Fruit fly (Drosophila melanogaster) S2 (cell line): ENCODE data around the gene Fcp3C.

Experiments
- CG8478 ChIP-seq: fragments of >200 bp; optimal IDR thresholded peaks from 2 replicates; lab custom pipeline; 2018
- CTCF ChIP-seq, 2 experiments: fragments of >200 bp; optimal IDR thresholded peaks; 2 replicates each; lab custom pipeline; 2018

DNA sequence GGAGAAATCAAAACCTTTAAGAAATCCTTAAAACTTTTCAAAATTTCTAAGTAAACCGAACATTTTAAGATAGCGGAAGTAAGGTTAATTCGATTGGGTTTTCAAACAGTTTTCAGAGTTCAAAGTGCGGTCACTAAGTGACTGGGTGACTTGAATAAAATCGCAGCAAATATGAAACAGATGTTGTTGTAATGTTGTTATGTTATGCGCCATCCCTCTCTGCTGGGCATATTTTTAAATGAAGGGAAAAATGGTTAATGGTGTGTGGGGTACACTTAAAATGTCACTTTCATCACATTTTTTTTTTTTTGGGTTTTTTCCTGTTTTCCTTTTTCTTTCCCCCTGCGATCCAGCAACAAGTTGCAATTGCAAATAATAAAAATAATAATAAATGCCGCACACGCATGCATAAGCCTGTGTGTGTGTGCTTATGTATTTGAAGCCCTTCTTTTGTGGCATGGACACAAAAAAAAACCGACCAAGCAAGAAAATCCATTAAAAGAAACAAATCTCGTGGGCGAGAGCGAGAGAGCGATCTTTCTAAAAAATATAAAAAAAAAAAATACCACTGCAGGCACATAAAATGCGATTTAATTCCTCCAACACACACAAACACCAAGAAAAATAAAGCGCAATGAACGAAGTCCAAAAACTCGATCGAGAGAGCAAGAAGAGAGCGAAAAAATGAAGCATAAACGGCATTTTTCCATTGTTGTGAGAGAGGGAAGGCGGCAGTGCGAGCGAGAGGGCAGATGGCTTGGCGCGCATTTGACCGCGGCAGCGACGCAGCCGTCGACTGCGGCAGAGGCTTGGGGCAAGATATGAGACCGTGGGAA lies 12.5 kb downstream of the Fcp3C start:
- TF ChIP-seq CTCF (optimal IDR thresholded peaks at IDR 0.05; lab: Kevin White, UChicago) = no peak
- no peak for TF ChIP-seq CG8478 (lab: Kevin White, UChicago)
